Worm (Caenorhabditis elegans): ENCODE data around the gene ipla-5.

ipla-5 gene

ce11 chrIV:8757729-8758128 is 42.7 kb downstream of the ipla-5 start:
- peak; percentile 14 for TF ChIP-seq sma-9 (GFP tag; optimal IDR thresholded peaks at IDR 0.05)
- no peak for TF ChIP-seq sma-9 (tag; optimal IDR thresholded peaks at IDR 0.05)
- TF ChIP-seq nhr-77 (tag; optimal IDR thresholded peaks at IDR 0.05), result no peak
- no peak for TF ChIP-seq R02D3.7 (tag; optimal IDR thresholded peaks at IDR 0.05)
- TF ChIP-seq fos-1 (tag; optimal IDR thresholded peaks at IDR 0.05), result peak; percentile 90
- peak; percentile 26 for TF ChIP-seq nhr-129 (tag; optimal IDR thresholded peaks at IDR 0.05)
- peak; percentile 64 for TF ChIP-seq F13H6.1 (tag; optimal IDR thresholded peaks at IDR 0.05)
- peak; percentile 12 for TF ChIP-seq unc-55 (GFP tag; optimal IDR thresholded peaks at IDR 0.05)
- TF ChIP-seq nhr-21 (tag; optimal IDR thresholded peaks at IDR 0.05), result no peak
- peak; percentile 35 for TF ChIP-seq crh-2 (tag; optimal IDR thresholded peaks at IDR 0.05)
- TF ChIP-seq C34F6.9 (tag; optimal IDR thresholded peaks at IDR 0.05), result peak; percentile 7

ce11 chrIV:8758620-8759019 is 43.6 kb downstream of the ipla-5 start:
- TF ChIP-seq ztf-11 (tag; optimal IDR thresholded peaks at IDR 0.05) (no peak), ZK546.5 (tag; optimal IDR thresholded peaks at IDR 0.05) (no peak), nhr-129 (tag; optimal IDR thresholded peaks at IDR 0.05) (peak; percentile 37), skn-1 (tag; optimal IDR thresholded peaks at IDR 0.05) (no peak), peb-1 (tag; optimal IDR thresholded peaks at IDR 0.05) (no peak), C34F6.9 (tag; optimal IDR thresholded peaks at IDR 0.05) (peak; percentile 54), nhr-23 (tag; optimal IDR thresholded peaks at IDR 0.05) (no peak), lsy-2 (tag; optimal IDR thresholded peaks at IDR 0.05) (peak in 1 of 2 experiments; percentile 64), lin-11 (tag; optimal IDR thresholded peaks at IDR 0.05) (no peak), nhr-6 (tag; optimal IDR thresholded peaks at IDR 0.05) (no peak), sma-3 (GFP tag; optimal IDR thresholded peaks at IDR 0.05) (no peak), crh-2 (tag; optimal IDR thresholded peaks at IDR 0.05) (peak; percentile 50), R02D3.7 (tag; optimal IDR thresholded peaks at IDR 0.05) (no peak), zag-1 (tag; optimal IDR thresholded peaks at IDR 0.05) (peak; percentile 50), mab-5 (tag; optimal IDR thresholded peaks at IDR 0.05) (no peak), nhr-10 (tag; optimal IDR thresholded peaks at IDR 0.05) (no peak), ztf-4 (tag; optimal IDR thresholded peaks at IDR 0.05) (no peak), ceh-16 (tag; optimal IDR thresholded peaks at IDR 0.05) (no peak), nhr-77 (tag; optimal IDR thresholded peaks at IDR 0.05) (no peak), elt-1 (tag; optimal IDR thresholded peaks at IDR 0.05) (no peak), sem-4 (tag; optimal IDR thresholded peaks at IDR 0.05) (no peak), ama-1 (optimal IDR thresholded peaks at IDR 0.05) (no peak), elt-3 (tag; optimal IDR thresholded peaks at IDR 0.05) (no peak), ceh-82 (tag; optimal IDR thresholded peaks at IDR 0.05) (no peak), mbf-1 (tag; optimal IDR thresholded peaks at IDR 0.05) (no peak), mdl-1 (tag; optimal IDR thresholded peaks at IDR 0.05) (no peak), ztf-1 (GFP tag; conservative IDR thresholded peaks at IDR 0.05) (no peak), nhr-12 (tag; optimal IDR thresholded peaks at IDR 0.05) (no peak), Y55F3AM.14 (GFP tag; optimal IDR thresholded peaks at IDR 0.05) (no peak), lin-39 (tag; optimal IDR thresholded peaks at IDR 0.05) (no peak), unc-39 (tag; optimal IDR thresholded peaks at IDR 0.05) (no peak), fos-1 (tag; optimal IDR thresholded peaks at IDR 0.05) (peak; percentile 26), blmp-1 (tag; optimal IDR thresholded peaks at IDR 0.05; ENCODE audit: insufficient read depth) (no peak), alr-1 (tag; optimal IDR thresholded peaks at IDR 0.05) (no peak), dmd-4 (tag; optimal IDR thresholded peaks at IDR 0.05) (no peak), nhr-21 (tag; optimal IDR thresholded peaks at IDR 0.05) (no peak), F13H6.1 (tag; optimal IDR thresholded peaks at IDR 0.05) (no peak), unc-62 (GFP tag; optimal IDR thresholded peaks at IDR 0.05) (no peak), aly-2 (tag; optimal IDR thresholded peaks at IDR 0.05) (no peak), nhr-11 (tag; optimal IDR thresholded peaks at IDR 0.05) (no peak), gmeb-1 (tag; optimal IDR thresholded peaks at IDR 0.05) (no peak), egl-27 (tag; optimal IDR thresholded peaks at IDR 0.05) (no peak), lin-13 (GFP tag; optimal IDR thresholded peaks at IDR 0.05) (peak; percentile 34), nhr-237 (tag; optimal IDR thresholded peaks at IDR 0.05) (no peak), sma-9 (GFP tag; optimal IDR thresholded peaks at IDR 0.05) (no peak), sma-9 (tag; optimal IDR thresholded peaks at IDR 0.05) (no peak), unc-55 (GFP tag; optimal IDR thresholded peaks at IDR 0.05) (peak; percentile 85), nhr-25 (tag; optimal IDR thresholded peaks at IDR 0.05) (no peak), snpc-4 (tag; optimal IDR thresholded peaks at IDR 0.05) (no peak)
